Worm (Caenorhabditis elegans): ENCODE data around the gene srx-48.

Gene srx-48

ce11 chrV:15306745-15307144 lies 3.2 kb upstream of the srx-48 start, which contains the start of gene T26H8.4:
TSS of gene T26H8.4 (minus strand) at chrV:15306845.
- no peak for TF ChIP-seq cnd-1 (tag; optimal IDR thresholded peaks at IDR 0.05)
- TF ChIP-seq elt-3 (tag; optimal IDR thresholded peaks at IDR 0.05) = no peak
- TF ChIP-seq nhr-2 (tag; optimal IDR thresholded peaks at IDR 0.05) = no peak
- no peak for TF ChIP-seq ham-2 (GFP tag; optimal IDR thresholded peaks at IDR 0.05)
- TF ChIP-seq mab-5 (tag; optimal IDR thresholded peaks at IDR 0.05) = no peak
- TF ChIP-seq elt-1 (tag; optimal IDR thresholded peaks at IDR 0.05; ENCODE audit: borderline replicate concordance, insufficient read depth) = no peak
- TF ChIP-seq mls-2 (tag; optimal IDR thresholded peaks at IDR 0.05) = no peak
- TF ChIP-seq pha-4 (tag; optimal IDR thresholded peaks at IDR 0.05) = no peak
- no peak for TF ChIP-seq M03D4.4 (tag; optimal IDR thresholded peaks at IDR 0.05)
- TF ChIP-seq snpc-4 (tag; optimal IDR thresholded peaks at IDR 0.05) = no peak
- TF ChIP-seq nhr-237 (tag; optimal IDR thresholded peaks at IDR 0.05) = no peak
- TF ChIP-seq mep-1 (tag; optimal IDR thresholded peaks at IDR 0.05) = no peak
- no peak for TF ChIP-seq hlh-1 (tag; optimal IDR thresholded peaks at IDR 0.05)
- no peak for TF ChIP-seq unc-39 (tag; optimal IDR thresholded peaks at IDR 0.05)

- TF ChIP-seq hlh-1 (tag; optimal IDR thresholded peaks at IDR 0.05) = no peak
Observed at ce11 chrV:15305502-15305901, 2.0 kb upstream of the srx-48 start, which contains the start of gene T26H8.5. TSS of gene T26H8.5 (minus strand) at chrV:15305602.

DNA sequence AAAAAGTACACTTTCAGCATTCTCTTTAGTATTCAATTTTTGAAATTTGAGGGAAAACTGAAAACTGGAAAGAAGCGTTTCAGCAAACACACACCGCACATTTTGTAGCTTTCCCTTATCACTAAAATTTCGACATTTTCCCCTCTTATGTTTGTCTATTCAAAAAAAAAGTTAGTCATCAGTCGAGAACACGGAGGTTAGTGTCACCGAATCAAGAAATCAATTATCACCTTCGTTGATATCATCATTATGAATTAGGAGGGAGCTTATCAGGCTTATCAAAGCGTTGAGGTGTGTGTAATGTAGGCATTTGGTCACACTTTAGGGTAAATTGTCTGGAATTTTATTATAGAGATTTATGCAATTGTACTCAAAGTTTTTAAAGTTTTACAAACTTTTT lies 4.9 kb downstream of the srx-48 start, which contains the start of gene cpr-3:
Gene cpr-3 (minus strand): TSS at position 104 of the 400 bp plus-strand sequence.
- no peak for TF ChIP-seq unc-39 (tag; optimal IDR thresholded peaks at IDR 0.05)
- no peak for TF ChIP-seq ceh-43 (GFP tag; optimal IDR thresholded peaks at IDR 0.05)
- no peak for TF ChIP-seq nhr-237 (tag; optimal IDR thresholded peaks at IDR 0.05)
- no peak for TF ChIP-seq sptf-1 (tag; optimal IDR thresholded peaks at IDR 0.05)
- TF ChIP-seq sem-2 (GFP tag; optimal IDR thresholded peaks at IDR 0.05) = no peak
- no peak for TF ChIP-seq flh-1 (GFP tag; optimal IDR thresholded peaks at IDR 0.05)
- no peak for TF ChIP-seq lsy-2 (tag; optimal IDR thresholded peaks at IDR 0.05)
- TF ChIP-seq ceh-83 (GFP tag; optimal IDR thresholded peaks at IDR 0.05) = no peak
- TF ChIP-seq mab-5 (tag; optimal IDR thresholded peaks at IDR 0.05) = no peak
- TF ChIP-seq ceh-39 (tag; optimal IDR thresholded peaks at IDR 0.05) = no peak

DNA sequence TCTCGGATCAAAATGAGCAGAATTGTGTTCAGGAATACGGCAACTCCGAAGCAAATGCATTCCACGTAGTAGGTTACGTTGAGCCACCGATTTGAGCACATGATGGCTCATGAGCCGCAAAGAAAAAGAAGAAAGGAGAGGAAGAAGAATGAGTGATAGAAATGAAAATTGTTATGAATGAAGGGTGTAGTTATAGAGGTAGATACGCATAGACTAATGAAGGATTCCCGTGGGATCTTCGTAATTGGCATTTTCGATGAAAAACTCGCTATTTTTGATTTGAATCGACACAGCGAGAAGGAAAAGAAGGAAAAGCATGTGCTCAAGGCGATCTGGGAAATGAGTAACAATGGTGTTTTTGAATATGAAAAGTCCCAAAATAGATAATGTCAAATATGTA lies 9.7 kb downstream of the srx-48 start, which contains the start of gene str-96:
Gene str-96 (minus strand): TSS at position 101 of the 400 bp plus-strand sequence.
- no peak for TF ChIP-seq sem-2 (GFP tag; optimal IDR thresholded peaks at IDR 0.05)
- no peak for TF ChIP-seq mep-1 (tag; optimal IDR thresholded peaks at IDR 0.05)
- TF ChIP-seq ces-1 (GFP tag; optimal IDR thresholded peaks at IDR 0.05) = no peak
- no peak for TF ChIP-seq sptf-1 (tag; optimal IDR thresholded peaks at IDR 0.05)
- no peak for TF ChIP-seq mls-2 (tag; optimal IDR thresholded peaks at IDR 0.05)

DNA sequence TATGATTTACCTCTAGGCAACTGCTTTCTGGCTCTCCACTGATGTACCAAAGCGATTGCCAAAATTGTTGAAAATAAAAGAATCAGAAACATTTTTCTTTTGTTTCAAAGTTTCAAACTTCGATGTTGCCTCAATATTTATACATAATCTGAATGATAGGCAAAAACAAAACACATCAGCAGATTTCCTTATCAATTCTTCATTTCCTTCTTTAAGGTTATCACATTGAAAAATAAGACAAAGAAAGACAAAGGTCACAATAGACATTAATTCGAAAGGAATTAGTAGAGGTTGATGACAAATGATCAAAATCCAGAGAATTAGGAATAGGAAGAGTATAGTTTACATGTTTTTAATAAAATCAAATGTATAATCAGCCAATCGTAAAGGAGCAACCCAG lies 12.5 kb downstream of the srx-48 start, which contains the start of gene cyp-34A2:
Gene cyp-34A2 (minus strand): TSS at position 101 of the 400 bp plus-strand sequence.
- TF ChIP-seq sptf-1 (tag; optimal IDR thresholded peaks at IDR 0.05) (no peak), sem-2 (GFP tag; optimal IDR thresholded peaks at IDR 0.05) (no peak), blmp-1 (tag; optimal IDR thresholded peaks at IDR 0.05) (no peak), snpc-4 (tag; optimal IDR thresholded peaks at IDR 0.05) (no peak), ceh-43 (GFP tag; optimal IDR thresholded peaks at IDR 0.05) (no peak), tbx-8 (GFP tag; optimal IDR thresholded peaks at IDR 0.05) (no peak), nhr-237 (tag; optimal IDR thresholded peaks at IDR 0.05) (no peak), unc-39 (tag; optimal IDR thresholded peaks at IDR 0.05) (no peak), lin-13 (tag; optimal IDR thresholded peaks at IDR 0.05) (no peak)

ce11 chrV:15287856-15288255 lies 15.7 kb downstream of the srx-48 start, which contains the start of gene cyp-34A1:
TSS of gene cyp-34A1 (minus strand) at chrV:15287956.
- TF ChIP-seq flh-1 (GFP tag; optimal IDR thresholded peaks at IDR 0.05) = no peak
- TF ChIP-seq bed-3 (GFP tag; optimal IDR thresholded peaks at IDR 0.05) = no peak
- TF ChIP-seq ceh-39 (tag; optimal IDR thresholded peaks at IDR 0.05) = no peak
- TF ChIP-seq mls-2 (tag; optimal IDR thresholded peaks at IDR 0.05) = no peak
- TF ChIP-seq sptf-1 (tag; optimal IDR thresholded peaks at IDR 0.05) = no peak
- TF ChIP-seq nhr-12 (tag; optimal IDR thresholded peaks at IDR 0.05) = no peak
- no peak for TF ChIP-seq tbx-8 (GFP tag; optimal IDR thresholded peaks at IDR 0.05)
- no peak for TF ChIP-seq ztf-11 (tag; optimal IDR thresholded peaks at IDR 0.05)
- no peak for TF ChIP-seq ceh-43 (GFP tag; optimal IDR thresholded peaks at IDR 0.05)
- no peak for TF ChIP-seq zip-8 (tag; optimal IDR thresholded peaks at IDR 0.05)
- no peak for TF ChIP-seq blmp-1 (tag; optimal IDR thresholded peaks at IDR 0.05)
- no peak for TF ChIP-seq nhr-28 (tag; optimal IDR thresholded peaks at IDR 0.05)
- no peak for TF ChIP-seq ceh-83 (GFP tag; optimal IDR thresholded peaks at IDR 0.05)
- TF ChIP-seq nhr-2 (tag; optimal IDR thresholded peaks at IDR 0.05) = no peak
- no peak for TF ChIP-seq lsy-2 (tag; optimal IDR thresholded peaks at IDR 0.05)
